Fruit fly (Drosophila melanogaster) whole organism, embryonic: Measurements from ENCODE around the gene Gdh.
A peak's percentile ranks its signal among the peaks of the same experiment; 100 is the strongest.

Source experiments
- Bdp1 ChIP-seq: fragments of 200-800 bp; sonication (Bioruptor generic); optimal IDR thresholded peaks from 3 replicates; lab custom pipeline; 2016; ENCODE audit warnings: missing biosample characterization, missing genetic modification characterization
- CG10543 ChIP-seq: fragments of 200-800 bp; sonication (Bioruptor generic); optimal IDR thresholded peaks from 3 replicates; lab custom pipeline; 2017; ENCODE audit warnings: missing biosample characterization, mild to moderate bottlenecking, missing genetic modification characterization, moderate library complexity
- CG10959 ChIP-seq: fragments of 200-800 bp; sonication (Bioruptor generic); IDR thresholded peaks from 2 replicates; pipeline ENCODE4 v1.3.6; 2022; ENCODE audit warnings: missing biosample characterization, missing genetic modification characterization
- CG10979 ChIP-seq: fragments of 200-800 bp; sonication (Bioruptor generic); optimal IDR thresholded peaks from 2 replicates; lab custom pipeline; 2018; ENCODE audit warnings: missing biosample characterization, mild to moderate bottlenecking, missing genetic modification characterization, moderate library complexity
- CG11696 ChIP-seq: fragments of 200-800 bp; sonication (Bioruptor generic); IDR thresholded peaks from 2 replicates; pipeline ENCODE4 v1.3.6; 2022; ENCODE audit warnings: missing biosample characterization, missing genetic modification characterization
- CG12744 ChIP-seq: fragments of 200-800 bp; sonication (Bioruptor generic); optimal IDR thresholded peaks from 2 replicates; lab custom pipeline; 2016; ENCODE audit warnings: missing biosample characterization, missing genetic modification characterization
- CG17186 ChIP-seq: fragments of 200-800 bp; sonication (Bioruptor generic); optimal IDR thresholded peaks from 3 replicates; lab custom pipeline; 2017; ENCODE audit warnings: missing biosample characterization, missing genetic modification reagents, missing genetic modification characterization
- CG17612 ChIP-seq: fragments of 200-800 bp; sonication (Bioruptor generic); IDR thresholded peaks from 2 replicates; pipeline ENCODE4 v1.3.6; 2022; ENCODE audit warnings: missing biosample characterization, missing genetic modification characterization
- CG1792 ChIP-seq: fragments of 200-800 bp; sonication (Bioruptor generic); optimal IDR thresholded peaks from 2 replicates; lab custom pipeline; 2016; ENCODE audit warnings: missing biosample characterization, missing genetic modification characterization
- CG18011 ChIP-seq: fragments of 200-800 bp; sonication (Bioruptor generic); optimal IDR thresholded peaks from 2 replicates; lab custom pipeline; 2017; ENCODE audit warnings: missing biosample characterization, missing genetic modification characterization, mild to moderate bottlenecking, moderate library complexity, missing genotype
- CG18599 ChIP-seq: fragments of 200-800 bp; sonication (Bioruptor generic); optimal IDR thresholded peaks from 3 replicates; lab custom pipeline; 2017; ENCODE audit warnings: missing biosample characterization, missing genetic modification characterization, mild to moderate bottlenecking, moderate library complexity, missing genetic modification reagents
- CG2875 ChIP-seq: fragments of 200-800 bp; sonication (Bioruptor generic); optimal IDR thresholded peaks from 2 replicates; lab custom pipeline; 2017; ENCODE audit warnings: missing biosample characterization, mild to moderate bottlenecking, missing genetic modification characterization, missing genetic modification reagents
- CG3281 ChIP-seq: fragments of 200-800 bp; sonication (Bioruptor generic); optimal IDR thresholded peaks from 3 replicates; lab custom pipeline; 2017; ENCODE audit warnings: missing biosample characterization, mild to moderate bottlenecking, missing genetic modification characterization
- CG3838 ChIP-seq: fragments of 200-800 bp; sonication (Bioruptor generic); optimal IDR thresholded peaks from 3 replicates; lab custom pipeline; 2016; ENCODE audit warnings: missing biosample characterization, missing genetic modification characterization
- CG7963 ChIP-seq: fragments of 200-800 bp; sonication (Bioruptor generic); IDR thresholded peaks from 3 replicates; pipeline ENCODE4 v1.3.6; 2022; ENCODE audit warnings: missing biosample characterization, missing genetic modification characterization; ENCODE audit not compliant: partially characterized antibody
- CG8944 ChIP-seq: fragments of 200-800 bp; sonication (Bioruptor generic); optimal IDR thresholded peaks from 3 replicates; lab custom pipeline; 2016; ENCODE audit warnings: missing biosample characterization, missing genetic modification characterization
- CoRest ChIP-seq: fragments of 200-800 bp; sonication (Bioruptor generic); optimal IDR thresholded peaks from 3 replicates; lab custom pipeline; 2018; ENCODE audit warnings: missing biosample characterization, mild to moderate bottlenecking, missing genetic modification characterization, moderate library complexity
- D19B ChIP-seq: fragments of 200-800 bp; sonication (Bioruptor generic); optimal IDR thresholded peaks from 2 replicates; lab custom pipeline; 2017; ENCODE audit warnings: missing biosample characterization, mild to moderate bottlenecking, missing genetic modification characterization
- Drgx ChIP-seq: fragments of 200-800 bp; sonication (Bioruptor generic); IDR thresholded peaks from 2 replicates; pipeline ENCODE4 v1.3.6; 2022; ENCODE audit warnings: missing biosample characterization, missing genetic modification characterization
- E2f2 ChIP-seq: fragments of 200-800 bp; sonication (Bioruptor generic); IDR thresholded peaks from 2 replicates; pipeline ENCODE4 v1.3.6; 2022; ENCODE audit warnings: missing biosample characterization, missing genetic modification characterization
- ERR ChIP-seq: fragments of 200-800 bp; sonication (Bioruptor generic); optimal IDR thresholded peaks from 2 replicates; lab custom pipeline; 2016; ENCODE audit warnings: missing biosample characterization, missing genetic modification characterization
- HLH4C ChIP-seq: fragments of 200-800 bp; sonication (Bioruptor generic); IDR thresholded peaks from 3 replicates; pipeline ENCODE4 v1.3.6; 2022; ENCODE audit warnings: missing biosample characterization, missing genetic modification characterization; ENCODE audit not compliant: partially characterized antibody
- HLH54F ChIP-seq: fragments of 200-800 bp; sonication (Bioruptor generic); optimal IDR thresholded peaks from 3 replicates; lab custom pipeline; 2016; ENCODE audit warnings: missing biosample characterization, missing genetic modification characterization
- Nf-YA ChIP-seq: fragments of 200-800 bp; sonication (Bioruptor generic); IDR thresholded peaks from 2 replicates; pipeline ENCODE4 v1.3.6; 2022; ENCODE audit warnings: missing biosample characterization, missing genetic modification characterization
- NfI ChIP-seq: fragments of 200-800 bp; sonication (Bioruptor generic); optimal IDR thresholded peaks from 3 replicates; lab custom pipeline; 2018; ENCODE audit warnings: missing biosample characterization, mild to moderate bottlenecking, missing genetic modification characterization, moderate library complexity
- Pdp1 ChIP-seq, 2 experiments: fragments of 200-800 bp; sonication (Bioruptor generic); optimal IDR thresholded peaks; 3 replicates each; lab custom pipeline; 2016; ENCODE audit warnings: missing biosample characterization in 2 of 2, missing genetic modification characterization in 2 of 2, mild to moderate bottlenecking in 1 of 2, moderate library complexity in 1 of 2
- Poxn ChIP-seq: fragments of 200-800 bp; sonication (Bioruptor generic); IDR thresholded peaks from 2 replicates; pipeline ENCODE4 v1.3.6; 2022; ENCODE audit warnings: missing biosample characterization, missing genetic modification characterization
- YL-1 ChIP-seq: fragments of 200-800 bp; sonication (Bioruptor generic); optimal IDR thresholded peaks from 3 replicates; lab custom pipeline; 2017; ENCODE audit warnings: missing biosample characterization, mild to moderate bottlenecking, missing genetic modification characterization
- bbx ChIP-seq: fragments of 200-800 bp; sonication (Bioruptor generic); IDR thresholded peaks from 2 replicates; pipeline ENCODE4 v1.3.6; 2022; ENCODE audit warnings: missing biosample characterization, missing genetic modification characterization; ENCODE audit not compliant: partially characterized antibody
- dm ChIP-seq: fragments of 200-800 bp; sonication (Bioruptor generic); optimal IDR thresholded peaks from 3 replicates; lab custom pipeline; 2016; ENCODE audit warnings: missing biosample characterization, missing genetic modification characterization
- emc ChIP-seq: fragments of 200-800 bp; sonication (Bioruptor generic); optimal IDR thresholded peaks from 2 replicates; lab custom pipeline; 2016; ENCODE audit warnings: missing biosample characterization, missing genetic modification characterization
- gcm2 ChIP-seq: fragments of 200-800 bp; sonication (Bioruptor generic); optimal IDR thresholded peaks from 2 replicates; lab custom pipeline; 2016; ENCODE audit warnings: missing biosample characterization, missing genetic modification characterization
- grn ChIP-seq: fragments of 200-800 bp; sonication (Bioruptor generic); optimal IDR thresholded peaks from 3 replicates; lab custom pipeline; 2017; ENCODE audit warnings: missing biosample characterization, missing genetic modification characterization
- her ChIP-seq: fragments of 200-800 bp; sonication (Bioruptor generic); optimal IDR thresholded peaks from 2 replicates; lab custom pipeline; 2016; ENCODE audit warnings: missing biosample characterization, missing genetic modification characterization
- ind ChIP-seq: fragments of 200-800 bp; sonication (Bioruptor generic); optimal IDR thresholded peaks from 3 replicates; lab custom pipeline; 2016; ENCODE audit warnings: missing biosample characterization, missing genetic modification characterization
- knrl ChIP-seq: fragments of 200-800 bp; sonication (Bioruptor generic); IDR thresholded peaks from 3 replicates; pipeline ENCODE4 v1.3.6; 2022; ENCODE audit warnings: missing biosample characterization, missing genetic modification characterization; ENCODE audit not compliant: partially characterized antibody
- lola ChIP-seq, 3 experiments: fragments of >200 bp in 2 of 3; fragments of 200-800 bp in 1 of 3; sonication (Bioruptor generic) in 1 of 3; optimal IDR thresholded peaks; 2 replicates each; lab custom pipeline; 2017 to 2019; ENCODE audit warnings: missing biosample characterization in 3 of 3, missing genetic modification characterization in 3 of 3, mild to moderate bottlenecking in 1 of 3, moderate library complexity in 1 of 3
- onecut ChIP-seq: fragments of 200-800 bp; sonication (Bioruptor generic); IDR thresholded peaks from 2 replicates; pipeline ENCODE4 v1.3.6; 2022; ENCODE audit warnings: missing biosample characterization, missing genetic modification characterization
- pan ChIP-seq, 4 experiments: fragments of >200 bp in 3 of 4; fragments of 200-800 bp in 1 of 4; sonication (Bioruptor generic) in 1 of 4; optimal IDR thresholded peaks in 3 of 4; IDR thresholded peaks in 1 of 4; 2 replicates each; pipeline versions ENCODE4 v1.3.6 to Lab custom; 2017 to 2022; ENCODE audit warnings: missing biosample characterization in 2 of 4, missing genetic modification characterization in 2 of 4, mixed read lengths in 1 of 4
- phol ChIP-seq: fragments of 200-800 bp; sonication (Bioruptor generic); optimal IDR thresholded peaks from 3 replicates; lab custom pipeline; 2018; ENCODE audit warnings: missing biosample characterization, mild to moderate bottlenecking, missing genetic modification characterization, moderate library complexity
- pum ChIP-seq: fragments of 200-800 bp; sonication (Bioruptor generic); optimal IDR thresholded peaks from 2 replicates; lab custom pipeline; 2016; ENCODE audit warnings: missing biosample characterization, missing genetic modification characterization
- ro ChIP-seq: fragments of 200-800 bp; sonication (Bioruptor generic); IDR thresholded peaks from 2 replicates; pipeline ENCODE4 v1.3.6; 2022; ENCODE audit warnings: missing biosample characterization, missing genetic modification characterization
- sd ChIP-seq: fragments of 200-800 bp; sonication (Bioruptor generic); optimal IDR thresholded peaks from 3 replicates; lab custom pipeline; 2018; ENCODE audit warnings: missing biosample characterization, mild to moderate bottlenecking, missing genetic modification characterization, moderate library complexity
- sima ChIP-seq: fragments of 200-800 bp; sonication (Bioruptor generic); optimal IDR thresholded peaks from 2 replicates; lab custom pipeline; 2016; ENCODE audit warnings: missing biosample characterization, missing genetic modification characterization
- so ChIP-seq: fragments of 200-800 bp; sonication (Bioruptor generic); IDR thresholded peaks from 3 replicates; pipeline ENCODE4 v1.3.6; 2022; ENCODE audit warnings: missing biosample characterization, missing genetic modification characterization
- tll ChIP-seq, 2 experiments: fragments of 200-800 bp in 1 of 2; fragments of >200 bp in 1 of 2; sonication (Bioruptor generic) in 1 of 2; optimal IDR thresholded peaks; 2 replicates each; lab custom pipeline; 2017 to 2019; ENCODE audit warnings: missing biosample characterization in 2 of 2, missing genetic modification characterization in 2 of 2, mild to moderate bottlenecking in 1 of 2, moderate library complexity in 1 of 2
- tna ChIP-seq: fragments of 200-800 bp; sonication (Bioruptor generic); IDR thresholded peaks from 2 replicates; pipeline ENCODE4 v1.3.6; 2022; ENCODE audit warnings: missing biosample characterization, missing genetic modification characterization; ENCODE audit not compliant: partially characterized antibody
- usp ChIP-seq: fragments of >200 bp; optimal IDR thresholded peaks from 2 replicates; lab custom pipeline; 2017; ENCODE audit warnings: missing biosample characterization, missing genetic modification characterization

The Gdh gene

DNA sequence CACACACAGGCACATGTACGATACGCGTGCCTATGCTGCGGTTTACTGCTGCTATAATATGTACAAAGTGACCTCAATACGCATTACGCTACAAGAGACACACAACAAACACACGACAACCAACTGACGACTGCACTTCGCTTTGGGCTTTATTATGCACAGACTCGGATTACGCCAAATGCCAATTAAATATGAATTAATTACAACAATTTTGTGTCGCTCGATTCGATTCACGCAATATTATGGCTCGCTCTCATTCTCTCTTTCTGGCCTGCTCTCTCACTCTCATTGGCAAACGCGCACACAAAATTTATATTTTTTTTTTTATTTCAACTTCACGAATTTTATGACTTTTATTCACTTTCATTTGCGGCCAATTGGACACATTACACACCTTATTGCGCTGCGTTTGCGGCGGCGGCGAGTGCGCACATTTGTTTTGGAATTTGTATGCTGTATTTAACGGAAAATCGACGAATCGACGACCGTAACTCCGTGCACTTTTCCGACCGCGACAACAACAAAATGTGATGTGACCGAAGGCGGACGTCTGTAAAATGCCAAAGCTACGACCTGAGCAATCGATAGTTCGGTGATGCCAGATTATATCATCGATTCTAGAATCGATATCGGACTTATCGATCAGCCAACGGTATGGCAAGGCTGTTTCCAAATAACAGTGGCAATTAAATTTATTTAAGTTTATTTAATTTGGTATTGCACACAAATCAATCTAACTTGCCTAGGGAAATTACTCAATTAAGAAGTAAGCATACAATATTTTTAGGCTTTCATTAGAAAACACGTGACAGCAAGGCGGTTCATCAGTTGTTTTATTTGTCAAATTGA, 20.2 kb downstream of the Gdh start, which contains the start of the genes sba and CG31141 (continued):
- TF ChIP-seq emc (GFP tag; lab: Kevin White, UChicago) (no peak), CG17186 (GFP tag; lab: Kevin White, UChicago) (peak; percentile 27), onecut (GFP tag; lab: Robert Waterston, UW) (peak; percentile 44), her (GFP tag; lab: Kevin White, UChicago) (peak; percentile 31), dm (peak; percentile 5), CG17612 (GFP tag; lab: Robert Waterston, UW) (no peak), Bdp1 (GFP tag; lab: Kevin White, UChicago) (no peak), HLH54F (no peak), CG3281 (GFP tag; lab: Kevin White, UChicago) (no peak), Drgx (no peak), Nf-YA (GFP tag; lab: Robert Waterston, UW) (no peak), CG7963 (GFP tag; lab: Robert Waterston, UW) (peak; percentile 81), lola (GFP tag; optimal IDR thresholded peaks at IDR 0.05; lab: Kevin White, UChicago) (no peak), CG1792 (no peak), bbx (peak; percentile 94), CG2875 (no peak), Poxn (GFP tag; lab: Robert Waterston, UW) (no peak), sima (GFP tag; lab: Kevin White, UChicago) (no peak), CG8944 (GFP tag; lab: Kevin White, UChicago) (no peak), gcm2 (GFP tag; lab: Kevin White, UChicago) (no peak), phol (peak; percentile 15), CG3838 (GFP tag; lab: Kevin White, UChicago) (no peak), pum (GFP tag; lab: Kevin White, UChicago) (no peak), CG10543 (GFP tag; lab: Kevin White, UChicago) (no peak), CoRest (tag; lab: Kevin White, UChicago) (peak; percentile 59), D19B (GFP tag; lab: Kevin White, UChicago) (no peak), ind (GFP tag; lab: Kevin White, UChicago) (no peak), CG10959 (GFP tag; lab: Robert Waterston, UW) (no peak), CG11696 (GFP tag; lab: Robert Waterston, UW) (no peak), ERR (GFP tag; lab: Kevin White, UChicago) (no peak), sd (tag; lab: Kevin White, UChicago) (peak; percentile 52), so (GFP tag; lab: Robert Waterston, UW) (no peak), grn (GFP tag; lab: Kevin White, UChicago) (no peak), tll (GFP tag; optimal IDR thresholded peaks at IDR 0.05; lab: Kevin White, UChicago) (peak in 1 of 2 experiments; percentile 20), CG12744 (no peak), YL-1 (GFP tag; lab: Kevin White, UChicago) (peak; percentile 74), CG18011 (GFP tag; lab: Kevin White, UChicago) (no peak), NfI (no peak), CG18599 (no peak), HLH4C (GFP tag; lab: Robert Waterston, UW) (peak; percentile 84), usp (GFP tag; lab: Kevin White, UChicago) (no peak), E2f2 (GFP tag; lab: Robert Waterston, UW) (peak; percentile 76), tna (peak; percentile 78), Pdp1 (GFP tag; optimal IDR thresholded peaks at IDR 0.05; lab: Kevin White, UChicago) (peak in 1 of 2 experiments; percentile 83), CG10979 (tag; lab: Kevin White, UChicago) (no peak), pan (optimal IDR thresholded peaks at IDR 0.05; lab: Kevin White, UChicago) (no peak), pan (GFP tag; optimal IDR thresholded peaks at IDR 0.05 in 1 of 2, IDR thresholded peaks at IDR 0.05 in 1 of 2) (no peak), ro (no peak), knrl (GFP tag; lab: Robert Waterston, UW) (peak; percentile 87)
